Worm (Caenorhabditis elegans) whole organism, L4/young adult: Measurements from ENCODE around the gene ZC21.6.

Experiments
- W03F9.2 ChIP-seq: fragments of 150-350 bp; optimal IDR thresholded peaks from 2 replicates; lab custom pipeline; 2014; ENCODE audit warnings: missing biosample characterization, missing genetic modification characterization
- dao-5 ChIP-seq: sonication (generic microtip); optimal IDR thresholded peaks from 2 replicates; lab custom pipeline; 2016; ENCODE audit warnings: missing genotype, missing genetic modification characterization, moderate library complexity, missing compliant biosample characterization
- him-1 ChIP-seq: sonication (generic microtip); optimal IDR thresholded peaks from 2 replicates; lab custom pipeline; 2016; ENCODE audit warnings: missing genotype, missing genetic modification reagents, missing genetic modification characterization, missing compliant biosample characterization

DNA sequence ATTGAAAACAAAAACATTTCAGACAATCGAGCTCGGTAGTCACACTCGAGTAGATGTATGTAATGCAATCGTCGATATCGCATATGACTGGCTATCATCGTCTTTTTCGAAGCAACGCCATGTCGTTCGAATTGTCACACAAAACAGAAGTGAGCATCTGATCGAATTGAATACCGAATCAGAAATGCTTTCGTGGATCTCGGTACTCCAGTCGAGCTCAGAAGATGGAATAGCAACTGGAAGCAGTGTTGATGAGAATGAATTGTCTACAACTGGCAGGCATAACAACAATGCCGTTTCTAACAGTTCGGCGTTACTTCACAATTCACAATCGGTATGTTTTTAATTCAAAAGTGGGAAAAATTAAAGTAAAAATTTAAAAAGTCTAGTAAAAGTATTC, 36.2 kb downstream of the ZC21.6 start:
- TF ChIP-seq him-1 (tag; lab: Kevin White, UChicago) = no peak
- TF ChIP-seq dao-5 (tag; lab: Kevin White, UChicago) = no peak
- TF ChIP-seq W03F9.2 (tag; lab: Kevin White, UChicago) = no peak
